Worm (Caenorhabditis elegans): Measurements from ENCODE around the gene hda-11.

The hda-11 gene

DNA sequence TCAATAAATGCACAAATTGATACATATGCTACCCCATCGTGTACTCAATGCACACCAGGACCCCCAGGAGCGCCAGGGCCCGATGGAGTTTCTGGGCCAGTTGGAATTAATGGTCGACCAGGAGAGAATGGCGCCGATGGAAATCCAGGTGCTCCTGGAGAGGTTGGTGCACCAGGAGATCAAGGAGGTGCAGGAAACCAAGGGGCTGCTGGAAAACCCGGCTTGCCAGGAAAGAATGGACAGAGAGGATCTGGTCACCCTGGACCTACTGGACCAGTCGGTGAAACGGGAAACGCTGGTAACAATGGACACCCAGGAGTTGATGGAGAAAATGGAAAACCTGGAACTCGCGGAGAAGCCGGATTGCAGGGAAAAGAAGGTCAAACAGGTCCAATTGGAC is 35.6 kb downstream of the hda-11 start:
- TF ChIP-seq sma-9 (GFP tag; optimal IDR thresholded peaks at IDR 0.05): no peak
- no peak for TF ChIP-seq sma-9 (tag; optimal IDR thresholded peaks at IDR 0.05)
- no peak for TF ChIP-seq skn-1 (tag; optimal IDR thresholded peaks at IDR 0.05)
- no peak for TF ChIP-seq nhr-12 (tag; optimal IDR thresholded peaks at IDR 0.05)
- no peak for TF ChIP-seq nhr-237 (tag; optimal IDR thresholded peaks at IDR 0.05)
- TF ChIP-seq unc-62 (GFP tag; optimal IDR thresholded peaks at IDR 0.05): no peak
- TF ChIP-seq R02D3.7 (tag; optimal IDR thresholded peaks at IDR 0.05): no peak
- TF ChIP-seq ceh-82 (tag; optimal IDR thresholded peaks at IDR 0.05): no peak
- no peak for TF ChIP-seq crh-2 (tag; optimal IDR thresholded peaks at IDR 0.05)
- no peak for TF ChIP-seq sem-4 (tag; optimal IDR thresholded peaks at IDR 0.05)
- TF ChIP-seq snpc-4 (tag; optimal IDR thresholded peaks at IDR 0.05): no peak
- no peak for TF ChIP-seq blmp-1 (tag; optimal IDR thresholded peaks at IDR 0.05; ENCODE audit: insufficient read depth)

DNA sequence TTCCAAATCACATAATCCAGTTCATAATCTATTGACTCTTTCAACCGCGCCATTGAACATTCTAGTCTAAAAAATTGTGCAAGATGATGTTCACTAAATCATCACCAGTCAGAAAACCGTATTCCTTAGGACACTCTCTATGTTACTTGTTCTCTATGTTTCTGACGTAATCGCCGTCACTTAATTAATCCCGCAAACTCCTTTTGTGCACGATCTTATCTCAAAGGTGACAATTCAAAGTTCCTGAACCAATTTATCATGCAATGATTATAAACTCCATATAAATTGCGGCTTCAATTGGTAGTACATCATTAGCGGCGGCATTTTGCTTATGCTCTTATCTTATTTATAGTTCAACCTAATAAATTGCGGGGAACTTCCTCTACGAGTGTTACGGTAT is 36.8 kb downstream of the hda-11 start:
- TF ChIP-seq unc-62 (GFP tag; optimal IDR thresholded peaks at IDR 0.05) (no peak), nhr-10 (tag; optimal IDR thresholded peaks at IDR 0.05) (no peak), Y55F3AM.14 (GFP tag; optimal IDR thresholded peaks at IDR 0.05) (no peak), lin-39 (tag; optimal IDR thresholded peaks at IDR 0.05) (no peak), nhr-77 (tag; optimal IDR thresholded peaks at IDR 0.05) (no peak), ztf-4 (tag; optimal IDR thresholded peaks at IDR 0.05) (no peak), C34F6.9 (tag; optimal IDR thresholded peaks at IDR 0.05) (no peak), peb-1 (tag; optimal IDR thresholded peaks at IDR 0.05) (no peak), sma-9 (GFP tag; optimal IDR thresholded peaks at IDR 0.05) (no peak), sma-9 (tag; optimal IDR thresholded peaks at IDR 0.05) (no peak), ZK546.5 (tag; optimal IDR thresholded peaks at IDR 0.05) (no peak)

DNA sequence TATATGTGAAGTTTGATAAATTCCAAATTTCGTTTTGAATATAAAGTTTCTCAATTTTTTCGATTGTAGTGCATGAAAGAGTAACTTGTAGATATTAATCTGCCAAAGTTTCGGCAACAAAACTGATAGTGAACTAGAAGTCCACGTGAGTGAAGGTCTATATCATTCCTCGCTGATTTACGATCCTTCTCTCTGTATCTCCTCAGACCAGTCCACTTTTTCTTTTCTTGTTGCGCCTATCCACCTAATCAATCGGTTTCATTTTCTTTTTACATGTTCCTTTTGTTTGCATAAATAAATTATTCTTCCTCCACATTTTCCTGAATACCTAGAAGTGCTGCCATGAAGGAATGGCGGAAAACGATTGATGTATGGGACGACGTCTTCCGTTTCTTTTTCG is 38.2 kb downstream of the hda-11 start:
- TF ChIP-seq lin-13 (GFP tag; optimal IDR thresholded peaks at IDR 0.05): no peak
- peak; percentile 17 for TF ChIP-seq blmp-1 (tag; optimal IDR thresholded peaks at IDR 0.05; ENCODE audit: insufficient read depth)

DNA sequence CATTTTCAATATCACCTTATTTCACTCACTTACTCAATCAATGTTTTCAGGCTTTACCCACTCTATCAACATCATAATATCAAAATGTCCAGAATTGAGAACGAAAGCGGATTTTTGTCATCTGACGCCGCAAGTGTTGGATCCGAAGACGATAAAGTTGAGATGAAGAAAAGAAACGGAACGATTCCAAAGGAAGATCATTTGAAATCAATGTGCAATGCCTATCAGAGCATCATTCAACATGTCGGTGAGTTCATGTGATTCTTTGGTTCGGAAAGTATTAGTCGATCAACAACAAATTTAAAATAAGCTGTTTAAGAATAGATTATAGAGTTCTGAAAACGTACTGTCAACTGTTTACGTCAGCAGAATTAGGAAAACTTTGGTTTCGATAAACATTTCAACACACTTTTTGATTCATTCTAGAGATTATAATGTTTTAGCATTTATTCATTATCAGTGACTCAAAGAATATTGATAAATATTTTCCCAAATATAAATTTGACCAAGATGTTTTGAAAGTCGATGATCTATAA is 38.9 kb downstream of the hda-11 start, which contains the start of gene cat-4:
cat-4 (plus strand) TSS at position 51 of the 536 bp plus-strand sequence.
- TF ChIP-seq ceh-82 (tag; optimal IDR thresholded peaks at IDR 0.05) (no peak), sma-9 (GFP tag; optimal IDR thresholded peaks at IDR 0.05) (peak; percentile 50), sma-9 (tag; optimal IDR thresholded peaks at IDR 0.05) (no peak), aly-2 (tag; optimal IDR thresholded peaks at IDR 0.05) (no peak), gmeb-1 (tag; optimal IDR thresholded peaks at IDR 0.05) (peak; percentile 19), nhr-129 (tag; optimal IDR thresholded peaks at IDR 0.05) (no peak), mdl-1 (tag; optimal IDR thresholded peaks at IDR 0.05) (no peak), nhr-10 (tag; optimal IDR thresholded peaks at IDR 0.05) (no peak), nhr-23 (tag; optimal IDR thresholded peaks at IDR 0.05) (no peak), unc-39 (tag; optimal IDR thresholded peaks at IDR 0.05) (no peak)

DNA sequence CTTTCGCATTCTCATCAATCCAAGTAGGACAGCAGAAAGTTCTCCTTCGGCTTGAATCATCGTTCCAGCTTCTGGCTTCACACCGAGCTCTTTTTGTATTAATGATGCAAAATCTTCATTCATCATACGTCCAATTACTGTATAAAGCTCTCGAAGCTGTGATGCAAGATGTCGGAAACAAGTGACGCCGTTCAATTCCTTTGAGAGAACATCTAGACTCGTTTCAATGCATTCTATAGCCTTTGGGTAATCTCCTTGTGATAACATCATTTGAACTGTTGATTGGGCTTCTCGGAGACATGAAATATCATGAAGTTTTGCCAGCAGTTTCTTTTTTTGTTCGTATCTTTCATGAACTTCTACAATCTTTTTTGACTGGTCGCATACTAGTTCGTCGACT is 42.5 kb downstream of the hda-11 start:
- TF ChIP-seq zag-1 (tag; optimal IDR thresholded peaks at IDR 0.05): no peak
- no peak for TF ChIP-seq skn-1 (tag; optimal IDR thresholded peaks at IDR 0.05)
- TF ChIP-seq elt-1 (tag; optimal IDR thresholded peaks at IDR 0.05): no peak
- TF ChIP-seq gmeb-1 (tag; optimal IDR thresholded peaks at IDR 0.05): no peak

DNA sequence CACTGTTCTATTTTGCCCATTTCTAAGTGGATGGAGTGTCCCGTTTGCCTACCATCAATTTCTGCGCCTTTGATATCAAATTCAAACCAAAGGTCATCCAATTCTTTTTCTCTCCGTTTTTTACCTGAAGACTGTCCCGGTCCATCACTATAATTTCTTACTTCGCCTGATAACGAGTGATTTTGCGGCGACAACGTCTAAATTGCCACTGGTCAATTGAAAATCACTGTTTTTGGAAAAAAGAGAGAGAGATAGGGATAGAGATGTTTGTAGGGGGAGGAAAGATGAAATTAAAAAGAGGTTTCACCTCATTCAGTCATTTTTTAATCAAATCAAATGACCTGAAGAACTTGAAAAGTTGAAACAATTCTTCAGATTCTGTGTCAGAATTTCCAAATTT is 45.5 kb downstream of the hda-11 start:
- TF ChIP-seq ama-1 (optimal IDR thresholded peaks at IDR 0.05) (no peak), sma-3 (GFP tag; optimal IDR thresholded peaks at IDR 0.05) (peak; percentile 21)

DNA sequence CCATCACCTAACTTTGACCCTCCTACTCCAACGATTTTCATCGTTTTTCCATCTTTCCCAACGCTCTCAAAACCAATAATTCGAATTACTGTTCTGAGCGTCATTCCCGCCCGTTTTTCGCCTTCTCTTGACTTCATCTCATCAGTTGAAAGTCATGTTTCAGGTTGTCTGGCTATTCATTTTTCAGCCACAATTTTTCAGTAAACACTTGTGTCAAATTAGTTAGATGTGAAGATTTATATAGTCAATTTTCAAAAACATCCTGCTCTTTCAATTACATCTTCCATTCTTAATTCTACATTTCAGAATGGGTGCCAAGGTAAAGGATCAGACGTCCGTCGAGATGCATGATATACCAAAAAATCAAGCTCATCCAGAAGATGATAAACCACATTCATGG is 46.6 kb downstream of the hda-11 start, which contains the start of gene del-6:
del-6 (plus strand) TSS at position 301 of the 400 bp plus-strand sequence.
- TF ChIP-seq mdl-1 (tag; optimal IDR thresholded peaks at IDR 0.05) (no peak), sma-9 (GFP tag; optimal IDR thresholded peaks at IDR 0.05) (no peak), sma-9 (tag; optimal IDR thresholded peaks at IDR 0.05) (no peak), zag-1 (tag; optimal IDR thresholded peaks at IDR 0.05) (no peak), gmeb-1 (tag; optimal IDR thresholded peaks at IDR 0.05) (no peak), nhr-6 (tag; optimal IDR thresholded peaks at IDR 0.05) (no peak), ztf-11 (tag; optimal IDR thresholded peaks at IDR 0.05) (no peak), snpc-4 (tag; optimal IDR thresholded peaks at IDR 0.05) (no peak), nhr-12 (tag; optimal IDR thresholded peaks at IDR 0.05) (no peak), peb-1 (tag; optimal IDR thresholded peaks at IDR 0.05) (no peak), lin-13 (GFP tag; optimal IDR thresholded peaks at IDR 0.05) (no peak), lsy-2 (tag; optimal IDR thresholded peaks at IDR 0.05) (no peak), unc-39 (tag; optimal IDR thresholded peaks at IDR 0.05) (no peak)
